Fruit fly (Drosophila melanogaster): ENCODE measurements around the gene Or85d.
A peak's percentile ranks its signal among the peaks of the same experiment; 100 is the strongest.

The Or85d gene

DNA sequence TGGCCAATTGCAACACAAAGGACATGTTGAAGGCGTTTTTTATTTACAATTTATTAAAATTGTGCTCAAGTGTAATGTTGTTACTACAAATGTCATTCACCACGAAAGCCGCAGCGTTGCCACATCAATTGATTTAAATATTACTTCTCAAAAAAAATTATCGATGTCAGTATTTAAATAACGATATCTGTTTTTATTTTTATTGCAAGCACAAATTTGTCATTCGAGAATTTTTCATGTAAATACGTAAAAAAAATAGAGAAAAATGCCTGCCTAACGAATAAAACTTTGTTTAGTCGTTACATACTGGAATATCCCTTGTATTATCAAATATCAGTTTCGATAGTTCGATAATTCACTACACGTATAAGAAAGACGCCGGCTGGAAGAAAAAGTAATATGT, 10.1 kb downstream of the Or85d start, which contains the start of the genes mRpS18A and CG31460 (continued):
- TF ChIP-seq CG18619 (GFP tag; optimal IDR thresholded peaks at IDR 0.05) (no peak), Jarid2 (GFP tag; optimal IDR thresholded peaks at IDR 0.05) (no peak), CG7556 (GFP tag; optimal IDR thresholded peaks at IDR 0.05) (no peak), CG6654 (GFP tag; optimal IDR thresholded peaks at IDR 0.05) (no peak), Dll (GFP tag; IDR thresholded peaks at IDR 0.05; ENCODE audit: partially characterized antibody) (peak; percentile 87), az2 (GFP tag; optimal IDR thresholded peaks at IDR 0.05) (no peak), CG9932 (GFP tag; IDR thresholded peaks at IDR 0.05) (peak; percentile 26; the same call in 1 of the 2 replicates), phol (tag; optimal IDR thresholded peaks at IDR 0.05) (peak; percentile 64), Nf-YC (tag; optimal IDR thresholded peaks at IDR 0.05) (no peak), zfh2 (GFP tag; optimal IDR thresholded peaks at IDR 0.05) (no peak), CG2129 (GFP tag; IDR thresholded peaks at IDR 0.05; ENCODE audit: partially characterized antibody) (peak; percentile 59; the same call in 1 of the 2 replicates), sna (GFP tag; IDR thresholded peaks at IDR 0.05; ENCODE audit: partially characterized antibody) (peak; percentile 63; the same call in 1 of the 2 replicates), Fer1 (GFP tag; optimal IDR thresholded peaks at IDR 0.05) (no peak), Antp (GFP tag; optimal IDR thresholded peaks at IDR 0.05) (no peak), CG34224 (GFP tag; IDR thresholded peaks at IDR 0.05; ENCODE audit: partially characterized antibody) (peak; percentile 70), CG6791 (GFP tag; IDR thresholded peaks at IDR 0.05; ENCODE audit: partially characterized antibody) (peak; percentile 34; the same call in 1 of the 3 replicates), repo (GFP tag; optimal IDR thresholded peaks at IDR 0.05) (no peak), CG6689 (GFP tag; IDR thresholded peaks at IDR 0.05) (0 out of 2 replicates have a peak, but pooled peaks have one; percentile 17), Scr (GFP tag; IDR thresholded peaks at IDR 0.05; ENCODE audit: partially characterized antibody) (peak; percentile 78), CG2120 (GFP tag; optimal IDR thresholded peaks at IDR 0.05) (peak; percentile 38), CG15011 (GFP tag; optimal IDR thresholded peaks at IDR 0.05) (no peak), MTF-1 (GFP tag; optimal IDR thresholded peaks at IDR 0.05; ENCODE audit: borderline replicate concordance) (no peak), CG43689 (GFP tag; IDR thresholded peaks at IDR 0.05) (no peak), Med (GFP tag) (peak; percentile 57), pzg (GFP tag; optimal IDR thresholded peaks at IDR 0.05) (peak; percentile 55), CG31365 (tag; optimal IDR thresholded peaks at IDR 0.05) (no peak), CG3163 (GFP tag; optimal IDR thresholded peaks at IDR 0.05) (no peak), CG17385 (GFP tag; optimal IDR thresholded peaks at IDR 0.05) (no peak), CG14710 (tag; optimal IDR thresholded peaks at IDR 0.05) (peak; percentile 59), CG14860 (GFP tag; IDR thresholded peaks at IDR 0.05; ENCODE audit: partially characterized antibody) (peak; percentile 54; the same call in 2 of the 3 replicates), MBD-R2 (GFP tag; IDR thresholded peaks at IDR 0.05) (peak; percentile 49; the same call in 1 of the 2 replicates), CG8089 (GFP tag; optimal IDR thresholded peaks at IDR 0.05) (no peak), Gsc (GFP tag; IDR thresholded peaks at IDR 0.05) (no peak), lbe (GFP tag; optimal IDR thresholded peaks at IDR 0.05) (no peak), CG10543 (GFP tag; optimal IDR thresholded peaks at IDR 0.05) (no peak), CG7987 (GFP tag; optimal IDR thresholded peaks at IDR 0.05) (no peak), onecut (GFP tag; IDR thresholded peaks at IDR 0.05) (no peak), gcm (GFP tag; optimal IDR thresholded peaks at IDR 0.05) (no peak), CG7928 (GFP tag; optimal IDR thresholded peaks at IDR 0.05) (no peak), unc-4 (GFP tag; IDR thresholded peaks at IDR 0.05; ENCODE audit: partially characterized antibody) (peak; percentile 76), CG5180 (GFP tag; optimal IDR thresholded peaks at IDR 0.05) (no peak), Dad (GFP tag; optimal IDR thresholded peaks at IDR 0.05) (no peak), sd (tag; optimal IDR thresholded peaks at IDR 0.05) (no peak), BEAF-32 (GFP tag; optimal IDR thresholded peaks at IDR 0.05) (peak; percentile 81), CG12659 (GFP tag; optimal IDR thresholded peaks at IDR 0.05) (peak; percentile 35), CG2199 (GFP tag; IDR thresholded peaks at IDR 0.05) (no peak), CG18476 (GFP tag; optimal IDR thresholded peaks at IDR 0.05) (no peak), cg (GFP tag; optimal IDR thresholded peaks at IDR 0.05) (no peak), ro (GFP tag; IDR thresholded peaks at IDR 0.05) (no peak)

Data from whole organism, embryonic.